Worm (Caenorhabditis elegans): ENCODE results near the gene F01G4.6.

DNA sequence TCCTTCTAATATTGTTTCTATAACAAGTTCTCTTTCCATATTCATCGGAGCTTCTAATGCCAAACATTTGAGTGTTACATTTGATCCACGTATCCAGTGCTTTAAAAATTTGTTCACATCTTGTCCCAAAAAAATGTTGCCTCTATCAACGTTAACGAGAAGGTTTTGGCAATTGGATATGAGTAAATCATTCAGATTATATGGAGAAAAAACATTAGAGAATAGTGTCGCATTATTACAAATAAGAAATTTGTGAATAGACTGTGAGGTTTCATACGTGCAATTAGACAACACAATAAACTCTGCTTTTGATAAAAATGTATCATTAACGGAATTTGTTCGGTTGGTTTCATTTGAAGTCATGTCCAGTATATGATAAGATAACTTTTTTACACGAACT lies 10.6 kb upstream of the F01G4.6 start, which contains the start of gene mboa-4:
- TF ChIP-seq ets-7 (tag; optimal IDR thresholded peaks at IDR 0.05) (no peak), hmbx-1 (tag; optimal IDR thresholded peaks at IDR 0.05) (no peak), pes-1 (GFP tag; IDR thresholded peaks at IDR 0.05) (no peak), tra-4 (tag; optimal IDR thresholded peaks at IDR 0.05) (no peak)

Measured in whole organism, early embryonic.